Fruit fly (Drosophila melanogaster) whole organism, embryonic: Measurements from ENCODE around the gene CG2614.

ENCODE experiments used
- Abd-B ChIP-seq: fragments of 200-800 bp; sonication (Bioruptor generic); optimal IDR thresholded peaks from 2 replicates; lab custom pipeline; 2018; ENCODE audit warnings: missing biosample characterization, mild to moderate bottlenecking, missing genetic modification characterization, moderate library complexity
- Atf-2 ChIP-seq: fragments of 200-800 bp; sonication (Bioruptor generic); optimal IDR thresholded peaks from 2 replicates; lab custom pipeline; 2016; ENCODE audit warnings: missing biosample characterization, missing genetic modification characterization
- Blimp-1 ChIP-seq: fragments of 200-800 bp; sonication (Bioruptor generic); optimal IDR thresholded peaks from 3 replicates; lab custom pipeline; 2018; ENCODE audit warnings: missing biosample characterization, missing genetic modification characterization, mild to moderate bottlenecking, moderate library complexity, missing genetic modification reagents
- CG10959 ChIP-seq: fragments of 200-800 bp; sonication (Bioruptor generic); IDR thresholded peaks from 2 replicates; pipeline ENCODE4 v1.3.6; 2022; ENCODE audit warnings: missing biosample characterization, missing genetic modification characterization
- CG11504 ChIP-seq: fragments of 200-800 bp; sonication (Bioruptor generic); optimal IDR thresholded peaks from 3 replicates; lab custom pipeline; 2019; ENCODE audit warnings: missing biosample characterization, mild to moderate bottlenecking, missing genetic modification characterization, moderate library complexity
- CG11723 ChIP-seq: fragments of 200-800 bp; sonication (Bioruptor generic); optimal IDR thresholded peaks from 2 replicates; lab custom pipeline; 2017; ENCODE audit warnings: missing biosample characterization, mild to moderate bottlenecking, missing genetic modification characterization
- CG13894 ChIP-seq: fragments of 200-800 bp; sonication (Bioruptor generic); optimal IDR thresholded peaks from 3 replicates; lab custom pipeline; 2018; ENCODE audit warnings: missing biosample characterization, mild to moderate bottlenecking, missing genetic modification characterization, moderate library complexity
- CG1529 ChIP-seq: fragments of 200-800 bp; sonication (Bioruptor generic); optimal IDR thresholded peaks from 3 replicates; lab custom pipeline; 2018; ENCODE audit warnings: missing biosample characterization, missing genetic modification characterization
- CG18011 ChIP-seq: fragments of 200-800 bp; sonication (Bioruptor generic); optimal IDR thresholded peaks from 2 replicates; lab custom pipeline; 2017; ENCODE audit warnings: missing biosample characterization, missing genetic modification characterization, mild to moderate bottlenecking, moderate library complexity, missing genotype
- CG2120 ChIP-seq: fragments of 200-800 bp; sonication (Bioruptor generic); optimal IDR thresholded peaks from 3 replicates; lab custom pipeline; 2016; ENCODE audit warnings: missing biosample characterization, missing genetic modification characterization
- CG2202 ChIP-seq: fragments of 200-800 bp; sonication (Bioruptor generic); optimal IDR thresholded peaks from 2 replicates; lab custom pipeline; 2018; ENCODE audit warnings: missing biosample characterization, mild to moderate bottlenecking, missing genetic modification characterization
- CG3995 ChIP-seq: fragments of 200-800 bp; sonication (Bioruptor generic); optimal IDR thresholded peaks from 3 replicates; lab custom pipeline; 2016; ENCODE audit warnings: missing biosample characterization, missing genetic modification characterization
- CG4404 ChIP-seq: fragments of 200-800 bp; sonication (Bioruptor generic); IDR thresholded peaks from 2 replicates; pipeline ENCODE4 v1.3.6; 2022; ENCODE audit warnings: missing biosample characterization, missing genetic modification characterization
- CG5245 ChIP-seq: fragments of 200-800 bp; sonication (Bioruptor generic); optimal IDR thresholded peaks from 3 replicates; lab custom pipeline; 2016; ENCODE audit warnings: missing biosample characterization, missing genetic modification characterization
- CG7786 ChIP-seq: fragments of 200-800 bp; sonication (Bioruptor generic); optimal IDR thresholded peaks from 2 replicates; lab custom pipeline; 2016; ENCODE audit warnings: missing biosample characterization, missing genetic modification characterization
- CG7839 ChIP-seq: fragments of 200-800 bp; sonication (Bioruptor generic); optimal IDR thresholded peaks from 3 replicates; lab custom pipeline; 2018; ENCODE audit warnings: missing biosample characterization, mild to moderate bottlenecking, missing genetic modification characterization, moderate library complexity
- CG9876 ChIP-seq: fragments of 200-800 bp; sonication (Bioruptor generic); optimal IDR thresholded peaks from 2 replicates; lab custom pipeline; 2016; ENCODE audit warnings: missing biosample characterization, missing genetic modification characterization
- D19A ChIP-seq: fragments of 200-800 bp; optimal IDR thresholded peaks from 3 replicates; lab custom pipeline; 2019; ENCODE audit warnings: missing biosample characterization, mild to moderate bottlenecking, missing genetic modification characterization, moderate library complexity
- Dad ChIP-seq: fragments of 200-800 bp; sonication (Bioruptor generic); optimal IDR thresholded peaks from 3 replicates; lab custom pipeline; 2016; ENCODE audit warnings: missing biosample characterization, missing genetic modification characterization
- Elba2 ChIP-seq: fragments of 200-800 bp; sonication (Bioruptor generic); optimal IDR thresholded peaks from 3 replicates; lab custom pipeline; 2016; ENCODE audit warnings: missing biosample characterization, missing genetic modification characterization
- Fer3 ChIP-seq: fragments of 200-800 bp; sonication (Bioruptor generic); optimal IDR thresholded peaks from 2 replicates; lab custom pipeline; 2018; ENCODE audit warnings: missing biosample characterization, mild to moderate bottlenecking, missing genetic modification characterization, moderate library complexity
- HHEX ChIP-seq: fragments of 200-800 bp; sonication (Bioruptor generic); optimal IDR thresholded peaks from 3 replicates; lab custom pipeline; 2017; ENCODE audit warnings: missing biosample characterization, mild to moderate bottlenecking, missing genetic modification characterization, missing genetic modification reagents
- Hey ChIP-seq: fragments of 200-800 bp; sonication (Bioruptor generic); optimal IDR thresholded peaks from 3 replicates; lab custom pipeline; 2018; ENCODE audit warnings: missing biosample characterization, mild to moderate bottlenecking, missing genetic modification characterization
- Lhr ChIP-seq: fragments of 200-800 bp; sonication (Bioruptor generic); optimal IDR thresholded peaks from 3 replicates; lab custom pipeline; 2017; ENCODE audit warnings: mild to moderate bottlenecking, missing biosample characterization, missing genetic modification reagents, missing genetic modification characterization
- MTF-1 ChIP-seq: fragments of 200-800 bp; sonication (Bioruptor generic); optimal IDR thresholded peaks from 2 replicates; lab custom pipeline; 2018; ENCODE audit warnings: missing biosample characterization, mild to moderate bottlenecking, missing genetic modification characterization, borderline replicate concordance
- Oaz ChIP-seq: fragments of 200-800 bp; sonication (Bioruptor generic); IDR thresholded peaks from 2 replicates; pipeline ENCODE4 v1.3.6; 2022; ENCODE audit warnings: missing biosample characterization, missing genetic modification characterization
- Opbp ChIP-seq: fragments of 200-800 bp; sonication (Bioruptor generic); IDR thresholded peaks from 3 replicates; pipeline ENCODE4 v1.3.6; 2022; ENCODE audit warnings: missing biosample characterization, missing genetic modification characterization; ENCODE audit not compliant: partially characterized antibody
- Ptx1 ChIP-seq: fragments of 200-800 bp; sonication (Bioruptor generic); IDR thresholded peaks from 2 replicates; pipeline ENCODE4 v1.3.6; 2022; ENCODE audit warnings: missing biosample characterization, missing genetic modification characterization
- Six4 ChIP-seq: fragments of 200-800 bp; sonication (Bioruptor generic); optimal IDR thresholded peaks from 2 replicates; lab custom pipeline; 2016; ENCODE audit warnings: missing biosample characterization, missing genetic modification characterization
- Sry-δ ChIP-seq: fragments of 200-800 bp; sonication (Bioruptor generic); optimal IDR thresholded peaks from 2 replicates; lab custom pipeline; 2016; ENCODE audit warnings: missing biosample characterization, missing genetic modification characterization
- Usf ChIP-seq: fragments of 200-800 bp; sonication (Bioruptor generic); optimal IDR thresholded peaks from 2 replicates; lab custom pipeline; 2017; ENCODE audit warnings: missing genotype, missing biosample characterization, missing genetic modification characterization
- ato ChIP-seq: fragments of 200-800 bp; sonication (Bioruptor generic); IDR thresholded peaks from 2 replicates; pipeline ENCODE4 v1.3.6; 2022; ENCODE audit warnings: missing biosample characterization, missing genetic modification characterization; ENCODE audit not compliant: partially characterized antibody
- bab2 ChIP-seq: fragments of 200-800 bp; sonication (Bioruptor generic); optimal IDR thresholded peaks from 2 replicates; lab custom pipeline; 2016; ENCODE audit warnings: missing biosample characterization, missing genetic modification characterization
- dimm ChIP-seq: fragments of 200-800 bp; sonication (Bioruptor generic); IDR thresholded peaks from 2 replicates; pipeline ENCODE4 v1.3.6; 2022; ENCODE audit warnings: missing biosample characterization, missing genetic modification characterization
- emc ChIP-seq: fragments of 200-800 bp; sonication (Bioruptor generic); optimal IDR thresholded peaks from 2 replicates; lab custom pipeline; 2016; ENCODE audit warnings: missing biosample characterization, missing genetic modification characterization
- fru ChIP-seq: fragments of >200 bp; optimal IDR thresholded peaks from 2 replicates; lab custom pipeline; 2017
- gcm2 ChIP-seq: fragments of 200-800 bp; sonication (Bioruptor generic); optimal IDR thresholded peaks from 2 replicates; lab custom pipeline; 2016; ENCODE audit warnings: missing biosample characterization, missing genetic modification characterization
- gem ChIP-seq: fragments of 200-800 bp; sonication (Bioruptor generic); optimal IDR thresholded peaks from 2 replicates; lab custom pipeline; 2019; ENCODE audit warnings: missing biosample characterization, mild to moderate bottlenecking, missing genetic modification characterization, moderate library complexity
- hb ChIP-seq: fragments of 200-800 bp; sonication (Bioruptor generic); IDR thresholded peaks from 3 replicates; pipeline ENCODE4 v1.3.6; 2022; ENCODE audit warnings: missing biosample characterization, missing genetic modification characterization; ENCODE audit not compliant: partially characterized antibody
- hkb ChIP-seq, 2 experiments: fragments of 200-800 bp in 1 of 2; fragments of >200 bp in 1 of 2; sonication (Bioruptor generic) in 1 of 2; IDR thresholded peaks in 1 of 2; optimal IDR thresholded peaks in 1 of 2; 2 replicates each; pipeline versions ENCODE4 v1.3.6 to Lab custom; 2017 to 2022; ENCODE audit warnings: missing biosample characterization in 1 of 2, missing genetic modification characterization in 1 of 2
- lmd ChIP-seq: fragments of 200-800 bp; sonication (Bioruptor generic); IDR thresholded peaks from 2 replicates; pipeline ENCODE4 v1.3.6; 2022; ENCODE audit warnings: missing biosample characterization, missing genetic modification characterization
- lov ChIP-seq, 2 experiments: fragments of 200-800 bp in 1 of 2; fragments of >200 bp in 1 of 2; sonication (Bioruptor generic) in 1 of 2; IDR thresholded peaks in 1 of 2; optimal IDR thresholded peaks in 1 of 2; 2 replicates in 1 of 2; 3 replicates in 1 of 2; pipeline versions ENCODE4 v1.3.6 to Lab custom; 2017 to 2022; ENCODE audit warnings: missing biosample characterization in 1 of 2, missing genetic modification characterization in 1 of 2
- pnt ChIP-seq: fragments of 200-800 bp; sonication (Bioruptor generic); optimal IDR thresholded peaks from 3 replicates; lab custom pipeline; 2016; ENCODE audit warnings: missing biosample characterization, missing genetic modification characterization
- seq ChIP-seq: fragments of 200-800 bp; sonication (Bioruptor generic); IDR thresholded peaks from 2 replicates; pipeline ENCODE4 v1.3.6; 2022; ENCODE audit warnings: missing biosample characterization, missing genetic modification characterization
- shn ChIP-seq: fragments of 200-800 bp; sonication (Bioruptor generic); optimal IDR thresholded peaks from 3 replicates; lab custom pipeline; 2016; ENCODE audit warnings: missing biosample characterization, missing genetic modification characterization
- stc ChIP-seq: fragments of 200-800 bp; sonication (Bioruptor generic); IDR thresholded peaks from 2 replicates; pipeline ENCODE4 v1.3.6; 2022; ENCODE audit warnings: missing biosample characterization, missing genetic modification characterization
- tap ChIP-seq: fragments of 200-800 bp; optimal IDR thresholded peaks from 3 replicates; lab custom pipeline; 2019; ENCODE audit warnings: missing biosample characterization, mild to moderate bottlenecking, missing genetic modification characterization, moderate library complexity
- vnd ChIP-seq: fragments of 200-800 bp; sonication (Bioruptor generic); IDR thresholded peaks from 3 replicates; pipeline ENCODE4 v1.3.6; 2022; ENCODE audit warnings: missing biosample characterization, missing genetic modification characterization; ENCODE audit not compliant: partially characterized antibody
- vvl ChIP-seq: fragments of 200-800 bp; sonication (Bioruptor generic); IDR thresholded peaks from 2 replicates; pipeline ENCODE4 v1.3.6; 2022; ENCODE audit warnings: missing biosample characterization, missing genetic modification characterization
- zen ChIP-seq: fragments of 200-800 bp; sonication (Bioruptor generic); optimal IDR thresholded peaks from 3 replicates; lab custom pipeline; 2018; ENCODE audit warnings: missing biosample characterization, mild to moderate bottlenecking, missing genetic modification characterization, moderate library complexity

Gene CG2614

DNA sequence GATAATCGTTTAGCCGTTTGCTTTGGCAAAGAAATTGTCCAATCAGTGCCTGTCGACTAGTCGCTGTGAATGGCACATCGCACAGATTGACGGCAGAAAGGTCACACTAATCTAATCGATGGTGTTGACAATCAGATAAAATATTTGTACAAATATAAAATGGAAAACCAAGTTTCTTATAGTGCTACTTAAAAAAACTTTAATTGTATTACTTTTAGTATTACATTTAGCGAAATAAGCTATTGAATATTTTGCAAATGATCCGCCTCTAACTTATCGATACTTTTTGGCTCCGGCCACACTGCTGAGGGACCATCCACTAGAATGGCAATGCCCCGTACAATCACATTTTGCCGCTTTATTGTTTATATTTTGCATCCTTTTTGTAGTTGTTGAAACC is at the start of gene CG2614, which contains the start of gene brun (continued):
- TF ChIP-seq Fer3 (tag; lab: Kevin White, UChicago) (no peak), stc (GFP tag; lab: Robert Waterston, UW) (no peak), CG10959 (0 out of 2 replicates have a peak, but pooled peaks have one; percentile 20), Opbp (GFP tag; lab: Robert Waterston, UW) (peak; percentile 74), CG11723 (GFP tag; lab: Kevin White, UChicago) (no peak), Ptx1 (GFP tag; lab: Robert Waterston, UW) (peak; percentile 88), Lhr (GFP tag; lab: Kevin White, UChicago) (peak; percentile 83), Usf (no peak), HHEX (GFP tag; lab: Kevin White, UChicago) (no peak), CG2120 (GFP tag; lab: Kevin White, UChicago) (peak; percentile 89), dimm (GFP tag; lab: Robert Waterston, UW) (no peak), ato (GFP tag; lab: Robert Waterston, UW) (no peak; the same call in 1 of the 2 replicates), Dad (GFP tag; lab: Kevin White, UChicago) (peak; percentile 74), Elba2 (GFP tag; lab: Kevin White, UChicago) (peak; percentile 99), hb (GFP tag; lab: Robert Waterston, UW) (peak; percentile 85), Six4 (GFP tag; lab: Kevin White, UChicago) (peak; percentile 1), CG2202 (peak; percentile 4), vvl (GFP tag; lab: Robert Waterston, UW) (peak; percentile 81), Hey (tag; lab: Kevin White, UChicago) (no peak), seq (GFP tag; lab: Robert Waterston, UW) (no peak), CG18011 (GFP tag; lab: Kevin White, UChicago) (peak; percentile 12), CG7839 (tag; lab: Kevin White, UChicago) (no peak), CG3995 (GFP tag; lab: Kevin White, UChicago) (peak; percentile 73), CG4404 (peak; percentile 83), pnt (peak; percentile 72), gcm2 (GFP tag; lab: Kevin White, UChicago) (peak; percentile 32), Sry-δ (peak; percentile 92), lmd (GFP tag; lab: Robert Waterston, UW) (peak; percentile 59), tap (no peak), lov (optimal IDR thresholded peaks at IDR 0.05; lab: Kevin White, UChicago) (no peak), lov (GFP tag; IDR thresholded peaks at IDR 0.05; lab: Robert Waterston, UW) (no peak), gem (no peak), Oaz (GFP tag; lab: Robert Waterston, UW) (no peak), CG9876 (peak; percentile 62), CG1529 (GFP tag; lab: Kevin White, UChicago) (no peak), CG5245 (GFP tag; lab: Kevin White, UChicago) (peak; percentile 59), Abd-B (no peak), zen (tag; lab: Kevin White, UChicago) (peak; percentile 36), Atf-2 (peak; percentile 46), shn (GFP tag; lab: Kevin White, UChicago) (peak; percentile 59), fru (no peak), CG13894 (tag; lab: Kevin White, UChicago) (no peak), CG7786 (peak; percentile 65), emc (peak; percentile 54), CG11504 (tag; lab: Kevin White, UChicago) (no peak), Blimp-1 (GFP tag; lab: Kevin White, UChicago) (no peak), D19A (tag; lab: Kevin White, UChicago) (no peak), MTF-1 (GFP tag; lab: Kevin White, UChicago) (no peak), vnd (GFP tag; lab: Robert Waterston, UW) (peak; percentile 85), hkb (optimal IDR thresholded peaks at IDR 0.05; lab: Kevin White, UChicago) (no peak), hkb (GFP tag; IDR thresholded peaks at IDR 0.05; lab: Robert Waterston, UW) (peak; percentile 56), bab2 (GFP tag; lab: Kevin White, UChicago) (peak; percentile 75)
